Fruit fly (Drosophila melanogaster) whole organism, adult: ENCODE data around the gene CG5171.

Source experiments
- CG11617 ChIP-seq: fragments of 200-800 bp; sonication (Bioruptor generic); optimal IDR thresholded peaks from 2 replicates; lab custom pipeline; 2017; ENCODE audit warnings: mild to moderate bottlenecking, missing biosample characterization, missing genetic modification reagents, missing genetic modification characterization
- CG12768 ChIP-seq: fragments of 200-800 bp; sonication (Bioruptor generic); optimal IDR thresholded peaks from 2 replicates; lab custom pipeline; 2017; ENCODE audit warnings: missing biosample characterization, missing genetic modification characterization, mild to moderate bottlenecking, moderate library complexity, missing genetic modification reagents
- CG33017 ChIP-seq: fragments of 200-800 bp; sonication (Bioruptor generic); optimal IDR thresholded peaks from 2 replicates; lab custom pipeline; 2018; ENCODE audit warnings: missing biosample characterization, mild to moderate bottlenecking, missing genetic modification characterization, moderate library complexity
- CG5204 ChIP-seq: fragments of 200-800 bp; sonication (Bioruptor generic); optimal IDR thresholded peaks from 2 replicates; lab custom pipeline; 2016; ENCODE audit warnings: missing biosample characterization, missing genetic modification characterization
- Crg-1 ChIP-seq: fragments of 200-800 bp; sonication (Bioruptor generic); optimal IDR thresholded peaks from 2 replicates; lab custom pipeline; 2016; ENCODE audit warnings: missing biosample characterization, missing genetic modification characterization
- Mnt ChIP-seq: fragments of 200-800 bp; sonication (Bioruptor generic); optimal IDR thresholded peaks from 2 replicates; lab custom pipeline; 2016; ENCODE audit warnings: missing biosample characterization, mild to moderate bottlenecking, missing genetic modification characterization
- bab1 ChIP-seq: fragments of 200-800 bp; sonication (Bioruptor generic); optimal IDR thresholded peaks from 3 replicates; lab custom pipeline; 2019; ENCODE audit warnings: missing biosample characterization, mild to moderate bottlenecking, missing genetic modification characterization, moderate library complexity
- cnc ChIP-seq, 2 experiments: fragments of >200 bp; optimal IDR thresholded peaks; 2 replicates each; lab custom pipeline; 2017
- kay ChIP-seq: fragments of 200-800 bp; sonication (Bioruptor generic); peaks from one replicate; lab custom pipeline; 2016; ENCODE audit warnings: missing biosample characterization, missing genetic modification characterization, borderline replicate concordance
- ovo ChIP-seq: fragments of 200-800 bp; sonication (Bioruptor generic); optimal IDR thresholded peaks from 2 replicates; lab custom pipeline; 2016; ENCODE audit warnings: missing biosample characterization, missing genetic modification characterization
- tj ChIP-seq: fragments of 200-800 bp; sonication (Bioruptor generic); optimal IDR thresholded peaks from 3 replicates; lab custom pipeline; 2017; ENCODE audit warnings: missing biosample characterization, mild to moderate bottlenecking, missing genetic modification characterization, moderate library complexity

dm6 chr2L:7423333-7423895 lies 22.3 kb downstream of the CG5171 start:
- TF ChIP-seq ovo = peak; percentile 56
- peak; percentile 83 for TF ChIP-seq Mnt (GFP tag; lab: Kevin White, UChicago)
- no peak for TF ChIP-seq kay
- no peak for TF ChIP-seq cnc (optimal IDR thresholded peaks at IDR 0.05; lab: Kevin White, UChicago)
- peak; percentile 41 for TF ChIP-seq CG11617
- peak; percentile 71 for TF ChIP-seq bab1 (GFP tag; lab: Kevin White, UChicago)
- no peak for TF ChIP-seq CG5204 (GFP tag; lab: Kevin White, UChicago)
- peak; percentile 72 for TF ChIP-seq CG12768
- TF ChIP-seq CG33017 = peak; percentile 23
- TF ChIP-seq Crg-1 (GFP tag; lab: Kevin White, UChicago) = peak; percentile 29
- TF ChIP-seq tj (GFP tag; lab: Kevin White, UChicago) = peak; percentile 65
